Worm (Caenorhabditis elegans) whole organism, L2 larva: Measurements from ENCODE around the gene chk-2.
A peak's percentile ranks its signal among the peaks of the same experiment; 100 is the strongest.

Source experiments
- F13H6.1 ChIP-seq: sonication (generic microtip); optimal IDR thresholded peaks from 2 replicates; lab custom pipeline; 2016; ENCODE audit warnings: missing genetic modification characterization, missing compliant biosample characterization
- R02D3.7 ChIP-seq: fragments of 150-350 bp; optimal IDR thresholded peaks from 2 replicates; lab custom pipeline; 2014; ENCODE audit warnings: missing biosample characterization, missing genetic modification characterization
- Y55F3AM.14 ChIP-seq: fragments of 200-800 bp; sonication (Bioruptor generic); optimal IDR thresholded peaks from 2 replicates; lab custom pipeline; 2018; ENCODE audit warnings: mild to moderate bottlenecking, missing genetic modification characterization, missing compliant biosample characterization
- alr-1 ChIP-seq: fragments of 150-350 bp; optimal IDR thresholded peaks from 2 replicates; lab custom pipeline; 2014; ENCODE audit warnings: missing biosample characterization, missing genetic modification characterization
- ama-1 ChIP-seq: fragments of 150-350 bp; optimal IDR thresholded peaks from 2 replicates; lab custom pipeline; 2018; ENCODE audit warnings: inconsistent platforms
- blmp-1 ChIP-seq: sonication (generic microtip); optimal IDR thresholded peaks from 2 replicates; lab custom pipeline; 2017; ENCODE audit warnings: missing genetic modification characterization, mild to moderate bottlenecking, missing compliant biosample characterization, antibody characterized with exemption, moderate library complexity; ENCODE audit not compliant: insufficient read depth
- ceh-16 ChIP-seq: fragments of 150-350 bp; optimal IDR thresholded peaks from 2 replicates; lab custom pipeline; 2014; ENCODE audit warnings: missing biosample characterization, missing genetic modification characterization
- ceh-82 ChIP-seq: fragments of 150-350 bp; optimal IDR thresholded peaks from 2 replicates; lab custom pipeline; 2014; ENCODE audit warnings: missing biosample characterization, missing genetic modification characterization
- crh-2 ChIP-seq: sonication (generic microtip); optimal IDR thresholded peaks from 2 replicates; lab custom pipeline; 2017; ENCODE audit warnings: missing biosample characterization, missing genetic modification characterization
- dmd-4 ChIP-seq: sonication (generic microtip); optimal IDR thresholded peaks from 2 replicates; lab custom pipeline; 2017; ENCODE audit warnings: missing biosample characterization, missing genetic modification characterization
- elt-3 ChIP-seq: sonication (generic microtip); optimal IDR thresholded peaks from 2 replicates; lab custom pipeline; 2017; ENCODE audit warnings: missing biosample characterization, missing genetic modification characterization
- fos-1 ChIP-seq: fragments of 150-350 bp; optimal IDR thresholded peaks from 2 replicates; lab custom pipeline; 2014; ENCODE audit warnings: missing biosample characterization, missing genetic modification characterization
- gmeb-1 ChIP-seq: fragments of 150-350 bp; optimal IDR thresholded peaks from 2 replicates; lab custom pipeline; 2014; ENCODE audit warnings: missing biosample characterization, missing genetic modification characterization
- lin-11 ChIP-seq: fragments of 150-350 bp; sonication (generic microtip); optimal IDR thresholded peaks from 2 replicates; lab custom pipeline; 2014; ENCODE audit warnings: missing biosample characterization, missing genetic modification characterization, inconsistent platforms, mixed read lengths
- lin-13 ChIP-seq: fragments of 150-350 bp; optimal IDR thresholded peaks from 2 replicates; lab custom pipeline; 2014; ENCODE audit warnings: missing biosample characterization, missing genetic modification reagents, missing genetic modification characterization
- lin-39 ChIP-seq: fragments of 150-350 bp; optimal IDR thresholded peaks from 2 replicates; lab custom pipeline; 2014; ENCODE audit warnings: missing biosample characterization, missing genetic modification reagents, missing genetic modification characterization
- mab-5 ChIP-seq: fragments of 150-350 bp; optimal IDR thresholded peaks from 2 replicates; lab custom pipeline; 2014; ENCODE audit warnings: missing biosample characterization, missing genetic modification characterization
- mbf-1 ChIP-seq: sonication (generic microtip); optimal IDR thresholded peaks from 2 replicates; lab custom pipeline; 2017; ENCODE audit warnings: missing biosample characterization, missing genetic modification characterization
- mdl-1 ChIP-seq, 2 experiments: fragments of 150-350 bp in 1 of 2; sonication (generic microtip) in 1 of 2; optimal IDR thresholded peaks; 2 replicates each; lab custom pipeline; 2017; ENCODE audit warnings: missing biosample characterization in 2 of 2, missing genetic modification characterization in 2 of 2
- nhr-10 ChIP-seq: sonication (generic microtip); optimal IDR thresholded peaks from 2 replicates; lab custom pipeline; 2017; ENCODE audit warnings: missing biosample characterization, missing genetic modification characterization
- nhr-129 ChIP-seq: fragments of 150-350 bp; optimal IDR thresholded peaks from 2 replicates; lab custom pipeline; 2014; ENCODE audit warnings: missing biosample characterization, missing genetic modification characterization
- nhr-21 ChIP-seq: fragments of 150-350 bp; optimal IDR thresholded peaks from 2 replicates; lab custom pipeline; 2014; ENCODE audit warnings: missing biosample characterization, missing genetic modification characterization
- nhr-23 ChIP-seq: fragments of 150-350 bp; optimal IDR thresholded peaks from 2 replicates; lab custom pipeline; 2014; ENCODE audit warnings: missing biosample characterization, missing genetic modification reagents, missing genetic modification characterization
- nhr-237 ChIP-seq: fragments of 150-350 bp; optimal IDR thresholded peaks from 2 replicates; lab custom pipeline; 2014; ENCODE audit warnings: missing biosample characterization, missing genetic modification characterization
- nhr-25 ChIP-seq: fragments of 150-350 bp; sonication (generic microtip); optimal IDR thresholded peaks from 3 replicates; lab custom pipeline; 2014; ENCODE audit warnings: missing biosample characterization, missing genetic modification characterization
- nhr-77 ChIP-seq: fragments of 150-350 bp; optimal IDR thresholded peaks from 2 replicates; lab custom pipeline; 2014; ENCODE audit warnings: missing biosample characterization, missing genetic modification characterization
- peb-1 ChIP-seq: fragments of 150-350 bp; optimal IDR thresholded peaks from 2 replicates; lab custom pipeline; 2014; ENCODE audit warnings: missing biosample characterization, missing genetic modification characterization
- sem-4 ChIP-seq: fragments of 150-350 bp; optimal IDR thresholded peaks from 2 replicates; lab custom pipeline; 2014; ENCODE audit warnings: missing biosample characterization, missing genetic modification reagents, missing genetic modification characterization
- skn-1 ChIP-seq: sonication (generic microtip); optimal IDR thresholded peaks from 2 replicates; lab custom pipeline; 2017; ENCODE audit warnings: missing biosample characterization, missing genetic modification characterization
- sma-3 ChIP-seq: sonication (generic microtip); optimal IDR thresholded peaks from 2 replicates; lab custom pipeline; 2016; ENCODE audit warnings: missing genetic modification reagents, missing genetic modification characterization, missing compliant biosample characterization
- sma-9 ChIP-seq, 2 experiments: fragments of 150-350 bp in 1 of 2; sonication (generic microtip) in 1 of 2; optimal IDR thresholded peaks; 2 replicates each; lab custom pipeline; 2014 to 2016; ENCODE audit warnings: missing genetic modification characterization in 2 of 2, mild to moderate bottlenecking in 1 of 2, missing biosample characterization in 1 of 2, missing compliant biosample characterization in 1 of 2, missing genetic modification reagents in 1 of 2, moderate library complexity in 1 of 2
- unc-39 ChIP-seq: fragments of 150-350 bp; optimal IDR thresholded peaks from 2 replicates; lab custom pipeline; 2014; ENCODE audit warnings: missing biosample characterization, missing genetic modification characterization
- unc-55 ChIP-seq: fragments of 150-350 bp; sonication (generic microtip); optimal IDR thresholded peaks from 3 replicates; lab custom pipeline; 2014; ENCODE audit warnings: missing biosample characterization, missing genetic modification reagents, missing genetic modification characterization
- zag-1 ChIP-seq: fragments of 150-350 bp; optimal IDR thresholded peaks from 2 replicates; lab custom pipeline; 2014; ENCODE audit warnings: missing biosample characterization, missing genetic modification characterization
- ztf-1 ChIP-seq: fragments of 200-800 bp; sonication (Bioruptor generic); conservative IDR thresholded peaks from 2 replicates; pipeline ENCODE4 v1.3.6; 2022; ENCODE audit warnings: missing genetic modification characterization, missing compliant biosample characterization
- ztf-11 ChIP-seq: sonication (generic microtip); optimal IDR thresholded peaks from 2 replicates; lab custom pipeline; 2017; ENCODE audit warnings: missing biosample characterization, missing genetic modification characterization
- ztf-4 ChIP-seq: fragments of 150-350 bp; optimal IDR thresholded peaks from 2 replicates; lab custom pipeline; 2014; ENCODE audit warnings: missing biosample characterization, missing genetic modification characterization

chk-2 gene

DNA sequence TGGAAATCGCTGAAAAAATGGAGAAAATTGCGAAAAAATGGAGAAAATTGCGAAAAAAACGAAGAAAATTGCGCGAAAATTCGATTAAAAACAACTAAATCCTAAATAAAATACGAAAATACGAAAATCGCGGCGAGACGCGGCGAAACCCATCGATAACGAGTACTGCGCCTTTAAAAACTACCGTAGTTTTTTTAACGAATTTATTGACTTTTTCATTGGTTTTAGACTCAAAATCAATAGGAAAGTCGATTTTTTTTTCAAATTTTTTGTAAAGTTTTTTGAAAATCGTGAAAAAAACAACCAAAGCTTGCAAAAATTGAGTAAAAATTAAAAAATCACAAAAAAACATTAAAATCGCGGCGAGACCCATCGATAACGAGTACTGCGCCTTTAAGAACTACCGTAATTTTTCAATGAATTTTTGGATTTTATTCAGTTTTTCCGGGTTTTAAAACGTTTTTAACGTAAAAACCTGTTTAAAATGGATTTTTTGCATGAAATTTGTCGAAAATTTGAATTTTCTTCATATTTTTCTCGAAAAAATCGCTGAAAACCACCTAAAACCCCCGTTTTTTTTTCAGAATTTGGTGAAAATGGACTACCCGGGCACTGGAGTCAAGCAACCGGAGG is at the start of gene chk-2, which contains the start of gene Y60A3A.19:
TSS of gene chk-2 (minus strand) at position 51 of the 633 bp plus-strand sequence.
TSS of gene Y60A3A.19 (plus strand) at position 583 of the 633 bp plus-strand sequence.
- TF ChIP-seq R02D3.7 (tag; lab: Kevin White, UChicago): no peak
- TF ChIP-seq nhr-77: no peak
- no peak for TF ChIP-seq nhr-25
- TF ChIP-seq skn-1 (tag; lab: Kevin White, UChicago): no peak
- no peak for TF ChIP-seq peb-1 (tag; lab: Kevin White, UChicago)
- TF ChIP-seq F13H6.1 (tag; lab: Kevin White, UChicago): no peak
- TF ChIP-seq ceh-82 (tag; lab: Kevin White, UChicago): no peak

DNA sequence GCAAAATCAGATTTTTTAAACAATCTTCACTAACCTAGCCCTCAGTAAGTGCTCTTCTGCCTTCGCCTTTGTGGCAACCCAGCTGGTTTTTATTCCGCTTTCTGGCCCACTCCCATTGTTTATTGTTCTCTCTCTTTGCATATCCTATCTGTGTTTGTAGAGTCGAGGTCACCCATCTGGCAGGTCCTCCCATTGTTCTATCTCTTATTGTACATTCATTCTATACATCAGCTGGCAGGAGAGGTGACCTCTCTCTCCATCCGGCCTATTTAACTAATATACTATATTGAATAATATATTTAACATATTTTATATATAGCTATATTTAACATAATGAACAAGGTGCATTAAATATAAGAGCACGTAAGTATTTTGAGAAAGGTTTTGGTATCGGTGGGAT is 46.1 kb upstream of the chk-2 start:
- TF ChIP-seq fos-1 (tag; lab: Kevin White, UChicago) (no peak), sma-9 (GFP tag; optimal IDR thresholded peaks at IDR 0.05; lab: Kevin White, UChicago) (no peak), sma-9 (tag; optimal IDR thresholded peaks at IDR 0.05; lab: Kevin White, UChicago) (no peak), nhr-23 (tag; lab: Kevin White, UChicago) (no peak), nhr-77 (no peak), nhr-25 (no peak), unc-39 (tag; lab: Kevin White, UChicago) (no peak), ztf-11 (tag; lab: Kevin White, UChicago) (no peak), nhr-21 (tag; lab: Kevin White, UChicago) (no peak), lin-39 (tag; lab: Kevin White, UChicago) (no peak), gmeb-1 (tag; lab: Kevin White, UChicago) (no peak), lin-13 (GFP tag; lab: Kevin White, UChicago) (no peak), crh-2 (tag; lab: Kevin White, UChicago) (no peak), nhr-237 (tag; lab: Kevin White, UChicago) (no peak), F13H6.1 (tag; lab: Kevin White, UChicago) (no peak), Y55F3AM.14 (no peak), mbf-1 (no peak), nhr-10 (tag; lab: Kevin White, UChicago) (no peak), nhr-129 (tag; lab: Kevin White, UChicago) (no peak), ceh-16 (no peak)

DNA sequence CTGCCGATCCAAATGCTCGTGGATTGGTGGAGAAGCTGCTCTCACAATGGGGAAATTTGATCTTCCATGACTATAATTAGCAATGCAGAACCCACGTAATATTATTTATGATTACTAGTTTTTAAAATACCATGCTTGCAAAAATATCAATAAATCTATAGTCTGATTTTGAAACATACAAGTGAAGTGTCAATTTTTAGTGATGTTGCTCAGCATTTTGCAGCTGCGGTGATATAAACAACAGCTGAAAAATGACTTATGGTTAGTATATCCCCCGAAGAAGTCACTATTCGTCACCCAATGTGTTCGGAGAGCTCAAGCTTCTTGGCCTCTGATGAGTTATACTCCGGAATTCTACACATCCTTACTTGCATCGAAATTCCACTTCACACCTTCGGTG is 42.9 kb upstream of the chk-2 start, which contains the start of gene srh-172:
TSS of gene srh-172 (plus strand) at position 301 of the 400 bp plus-strand sequence.
- TF ChIP-seq mab-5 (tag; lab: Kevin White, UChicago) (no peak), Y55F3AM.14 (no peak), sem-4 (tag; lab: Kevin White, UChicago) (no peak), ama-1 (no peak), F13H6.1 (tag; lab: Kevin White, UChicago) (no peak), nhr-21 (tag; lab: Kevin White, UChicago) (no peak), peb-1 (tag; lab: Kevin White, UChicago) (no peak), blmp-1 (tag; lab: Kevin White, UChicago) (no peak), R02D3.7 (tag; lab: Kevin White, UChicago) (no peak)

DNA sequence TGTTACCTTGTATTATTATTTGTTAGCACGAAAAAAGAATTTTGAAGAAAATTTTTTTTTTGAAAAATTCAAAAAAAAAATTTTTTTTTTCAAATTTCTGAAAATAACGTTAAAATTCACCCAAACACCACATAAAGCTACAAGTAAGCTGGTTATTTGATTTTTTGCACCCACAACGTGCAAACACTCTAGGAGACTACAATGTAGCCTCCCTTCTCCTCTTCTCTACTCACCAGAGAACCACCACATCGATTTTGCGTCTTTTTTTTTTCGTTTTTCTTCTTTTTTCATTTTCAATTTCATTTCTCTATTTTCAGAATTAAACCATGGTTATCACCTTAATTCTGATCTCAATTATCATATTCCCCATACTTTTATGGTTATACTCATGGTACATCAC is 39.3 kb upstream of the chk-2 start, which contains the start of gene abhd-3.1:
TSS of gene abhd-3.1 (plus strand) at position 318 of the 400 bp plus-strand sequence.
- peak; percentile 28 for TF ChIP-seq unc-55
- TF ChIP-seq mdl-1 (tag; optimal IDR thresholded peaks at IDR 0.05; lab: Kevin White, UChicago): no peak

DNA sequence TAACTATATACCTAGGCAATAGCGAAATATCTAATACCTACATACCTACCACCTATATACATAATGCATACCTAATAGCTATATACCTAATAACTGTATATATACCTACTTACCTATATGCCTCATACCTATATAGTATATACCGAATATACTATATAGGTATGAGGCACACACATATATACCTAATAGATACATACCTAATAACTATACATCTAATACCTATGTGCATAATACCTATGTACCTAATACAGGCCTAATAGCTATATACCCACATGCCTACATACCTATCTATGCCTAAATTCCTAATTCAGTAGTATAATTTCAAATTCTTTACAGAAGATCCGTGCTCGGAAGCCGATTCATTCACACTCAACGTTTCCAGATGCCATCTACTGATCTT is 38.7 kb upstream of the chk-2 start:
- TF ChIP-seq dmd-4 (tag; lab: Kevin White, UChicago) (no peak), ceh-82 (tag; lab: Kevin White, UChicago) (no peak), lin-11 (tag; lab: Kevin White, UChicago) (no peak), zag-1 (tag; lab: Kevin White, UChicago) (no peak), ztf-4 (tag; lab: Kevin White, UChicago) (no peak), unc-55 (no peak), crh-2 (tag; lab: Kevin White, UChicago) (no peak), sma-3 (no peak), nhr-10 (tag; lab: Kevin White, UChicago) (no peak), sma-9 (GFP tag; optimal IDR thresholded peaks at IDR 0.05; lab: Kevin White, UChicago) (no peak), sma-9 (tag; optimal IDR thresholded peaks at IDR 0.05; lab: Kevin White, UChicago) (no peak), blmp-1 (tag; lab: Kevin White, UChicago) (no peak), nhr-129 (tag; lab: Kevin White, UChicago) (no peak), alr-1 (tag; lab: Kevin White, UChicago) (no peak), nhr-21 (tag; lab: Kevin White, UChicago) (no peak), elt-3 (tag; lab: Kevin White, UChicago) (no peak), unc-39 (tag; lab: Kevin White, UChicago) (no peak), ztf-1 (GFP tag; lab: Robert Waterston, UW) (no peak)
- TF ChIP-seq, all 48 proteins: peak for 0
